Worm (Caenorhabditis elegans): ENCODE data around the gene glr-4.

Gene glr-4

ce11 chrII:7771917-7772316 lies 22.2 kb downstream of the glr-4 start, which contains the start of gene C06A8.8:
TSS of gene C06A8.8 (minus strand) at chrII:7772017.
- TF ChIP-seq blmp-1 (tag; optimal IDR thresholded peaks at IDR 0.05) (no peak), nhr-2 (tag; optimal IDR thresholded peaks at IDR 0.05) (no peak), ceh-83 (GFP tag; optimal IDR thresholded peaks at IDR 0.05) (no peak), tbx-8 (GFP tag; optimal IDR thresholded peaks at IDR 0.05) (no peak), lin-32 (GFP tag; optimal IDR thresholded peaks at IDR 0.05) (no peak), elt-1 (tag; optimal IDR thresholded peaks at IDR 0.05; ENCODE audit: borderline replicate concordance, insufficient read depth) (no peak), sem-2 (GFP tag; optimal IDR thresholded peaks at IDR 0.05) (no peak), nhr-28 (tag; optimal IDR thresholded peaks at IDR 0.05) (no peak), ceh-43 (GFP tag; optimal IDR thresholded peaks at IDR 0.05) (no peak), M03D4.4 (tag; optimal IDR thresholded peaks at IDR 0.05) (no peak), unc-39 (tag; optimal IDR thresholded peaks at IDR 0.05) (no peak), sptf-1 (tag; optimal IDR thresholded peaks at IDR 0.05) (no peak), snpc-4 (tag; optimal IDR thresholded peaks at IDR 0.05) (no peak), ceh-39 (tag; optimal IDR thresholded peaks at IDR 0.05) (no peak), elt-3 (tag; optimal IDR thresholded peaks at IDR 0.05) (no peak)

- TF ChIP-seq flh-1 (GFP tag; optimal IDR thresholded peaks at IDR 0.05), result no peak
- TF ChIP-seq unc-120 (tag; optimal IDR thresholded peaks at IDR 0.05; ENCODE audit: poor library complexity, severe bottlenecking), result no peak
- no peak for TF ChIP-seq ceh-39 (tag; optimal IDR thresholded peaks at IDR 0.05)
- TF ChIP-seq ztf-11 (tag; optimal IDR thresholded peaks at IDR 0.05), result no peak
- no peak for TF ChIP-seq bed-3 (GFP tag; optimal IDR thresholded peaks at IDR 0.05)
- TF ChIP-seq mab-5 (tag; optimal IDR thresholded peaks at IDR 0.05), result no peak
- TF ChIP-seq mep-1 (tag; optimal IDR thresholded peaks at IDR 0.05), result no peak
- TF ChIP-seq ces-1 (GFP tag; optimal IDR thresholded peaks at IDR 0.05), result no peak
- no peak for TF ChIP-seq blmp-1 (tag; optimal IDR thresholded peaks at IDR 0.05)
- no peak for TF ChIP-seq snpc-4 (tag; optimal IDR thresholded peaks at IDR 0.05)
Observed at ce11 chrII:7770253-7770652, 23.9 kb downstream of the glr-4 start.

ce11 chrII:7769254-7769653 lies 24.9 kb downstream of the glr-4 start:
- no peak for TF ChIP-seq ceh-83 (GFP tag; optimal IDR thresholded peaks at IDR 0.05)
- no peak for TF ChIP-seq lin-13 (tag; optimal IDR thresholded peaks at IDR 0.05)
- no peak for TF ChIP-seq hlh-1 (tag; optimal IDR thresholded peaks at IDR 0.05)
- no peak for TF ChIP-seq nhr-237 (tag; optimal IDR thresholded peaks at IDR 0.05)
- TF ChIP-seq ceh-43 (GFP tag; optimal IDR thresholded peaks at IDR 0.05), result no peak
- no peak for TF ChIP-seq blmp-1 (tag; optimal IDR thresholded peaks at IDR 0.05)
- TF ChIP-seq nhr-76 (tag; optimal IDR thresholded peaks at IDR 0.05), result no peak
- TF ChIP-seq nhr-28 (tag; optimal IDR thresholded peaks at IDR 0.05), result no peak
- no peak for TF ChIP-seq mls-2 (tag; optimal IDR thresholded peaks at IDR 0.05)
- TF ChIP-seq nhr-2 (tag; optimal IDR thresholded peaks at IDR 0.05), result no peak

- TF ChIP-seq mab-5 (tag; optimal IDR thresholded peaks at IDR 0.05) (no peak), nhr-237 (tag; optimal IDR thresholded peaks at IDR 0.05) (no peak), nhr-12 (tag; optimal IDR thresholded peaks at IDR 0.05) (no peak)
Observed at ce11 chrII:7765456-7765855, 28.7 kb downstream of the glr-4 start, which contains the start of gene srh-39. TSS of gene srh-39 (minus strand) at chrII:7765556.

- no peak for TF ChIP-seq tbx-8 (GFP tag; optimal IDR thresholded peaks at IDR 0.05)
- TF ChIP-seq ces-1 (GFP tag; optimal IDR thresholded peaks at IDR 0.05), result no peak
Observed at ce11 chrII:7763569-7763968, 30.6 kb downstream of the glr-4 start, which contains the start of gene B0228.9. TSS of gene B0228.9 (minus strand) at chrII:7763669.

ce11 chrII:7761440-7761839 lies 32.7 kb downstream of the glr-4 start, which contains the start of gene B0228.8:
TSS of gene B0228.8 (minus strand) at chrII:7761540.
- no peak for TF ChIP-seq zip-8 (tag; optimal IDR thresholded peaks at IDR 0.05)
- no peak for TF ChIP-seq unc-39 (tag; optimal IDR thresholded peaks at IDR 0.05)
- TF ChIP-seq nhr-237 (tag; optimal IDR thresholded peaks at IDR 0.05), result no peak
- TF ChIP-seq blmp-1 (tag; optimal IDR thresholded peaks at IDR 0.05), result no peak
- no peak for TF ChIP-seq unc-120 (tag; optimal IDR thresholded peaks at IDR 0.05; ENCODE audit: poor library complexity, severe bottlenecking)
- TF ChIP-seq nhr-12 (tag; optimal IDR thresholded peaks at IDR 0.05), result no peak
- no peak for TF ChIP-seq ceh-83 (GFP tag; optimal IDR thresholded peaks at IDR 0.05)
- TF ChIP-seq drap-1 (GFP tag; optimal IDR thresholded peaks at IDR 0.05), result no peak
- no peak for TF ChIP-seq tbx-8 (GFP tag; optimal IDR thresholded peaks at IDR 0.05)
